Worm (Caenorhabditis elegans) whole organism, L3 larva: ENCODE data around the gene famk-1.

Source experiments
- R02D3.7 ChIP-seq: fragments of 150-350 bp; optimal IDR thresholded peaks from 2 replicates; lab custom pipeline; 2014; ENCODE audit warnings: missing biosample characterization, missing genetic modification characterization
- ZK546.5 ChIP-seq: sonication (generic microtip); optimal IDR thresholded peaks from 2 replicates; lab custom pipeline; 2017; ENCODE audit warnings: missing biosample characterization, missing genetic modification characterization
- ceh-16 ChIP-seq: sonication (generic microtip); optimal IDR thresholded peaks from 2 replicates; lab custom pipeline; 2017; ENCODE audit warnings: missing biosample characterization, missing genetic modification characterization
- ceh-28 ChIP-seq: fragments of 150-350 bp; optimal IDR thresholded peaks from 2 replicates; lab custom pipeline; 2014; ENCODE audit warnings: missing biosample characterization, missing genetic modification reagents, missing genetic modification characterization
- ceh-82 ChIP-seq: fragments of 150-350 bp; optimal IDR thresholded peaks from 2 replicates; lab custom pipeline; 2014; ENCODE audit warnings: missing biosample characterization, missing genetic modification characterization
- ceh-9 ChIP-seq: sonication (generic microtip); optimal IDR thresholded peaks from 2 replicates; lab custom pipeline; 2018; ENCODE audit warnings: missing biosample characterization, missing genetic modification characterization
- daf-12 ChIP-seq: fragments of 150-350 bp; optimal IDR thresholded peaks from 2 replicates; lab custom pipeline; 2014; ENCODE audit warnings: missing biosample characterization, missing genetic modification reagents, missing genetic modification characterization
- egl-5 ChIP-seq: fragments of 150-350 bp; optimal IDR thresholded peaks from 2 replicates; lab custom pipeline; 2017; ENCODE audit warnings: missing biosample characterization, missing genetic modification reagents, missing genetic modification characterization, inconsistent platforms
- elt-2 ChIP-seq: sonication (generic microtip); optimal IDR thresholded peaks from 2 replicates; lab custom pipeline; 2016; ENCODE audit warnings: missing genetic modification reagents, mild to moderate bottlenecking, missing genetic modification characterization, missing compliant biosample characterization
- elt-3 ChIP-seq, 3 experiments: fragments of 150-350 bp in 1 of 3; sonication (generic microtip) in 2 of 3; optimal IDR thresholded peaks; 2 replicates in 2 of 3; 4 replicates in 1 of 3; lab custom pipeline; 2014 to 2017; ENCODE audit warnings: missing biosample characterization in 3 of 3, missing genetic modification characterization in 3 of 3
- eor-1 ChIP-seq, 2 experiments: fragments of 150-350 bp; optimal IDR thresholded peaks; 2 replicates each; lab custom pipeline; 2014 to 2018; ENCODE audit warnings: missing biosample characterization in 2 of 2, missing genetic modification characterization in 2 of 2
- fkh-10 ChIP-seq: sonication (generic microtip); optimal IDR thresholded peaks from 2 replicates; lab custom pipeline; 2017; ENCODE audit warnings: missing biosample characterization, missing genetic modification reagents, missing genetic modification characterization
- fkh-2 ChIP-seq: fragments of 150-350 bp; optimal IDR thresholded peaks from 2 replicates; lab custom pipeline; 2014; ENCODE audit warnings: missing biosample characterization, missing genetic modification reagents, missing genetic modification characterization
- fos-1 ChIP-seq: fragments of 150-350 bp; optimal IDR thresholded peaks from 2 replicates; lab custom pipeline; 2014; ENCODE audit warnings: missing biosample characterization, missing genetic modification characterization
- hmg-11 ChIP-seq: sonication (generic microtip); optimal IDR thresholded peaks from 2 replicates; lab custom pipeline; 2016; ENCODE audit warnings: missing genetic modification characterization, missing compliant biosample characterization
- jun-1 ChIP-seq: fragments of 150-350 bp; optimal IDR thresholded peaks from 2 replicates; lab custom pipeline; 2014; ENCODE audit warnings: missing biosample characterization, missing genetic modification reagents, missing genetic modification characterization
- lin-39 ChIP-seq: fragments of 150-350 bp; optimal IDR thresholded peaks from 2 replicates; lab custom pipeline; 2018; ENCODE audit warnings: missing biosample characterization, missing genetic modification reagents, missing genetic modification characterization
- lsy-12 ChIP-seq: sonication (generic microtip); optimal IDR thresholded peaks from 2 replicates; lab custom pipeline; 2016; ENCODE audit warnings: mild to moderate bottlenecking, missing genetic modification characterization, missing compliant biosample characterization
- nfya-1 ChIP-seq: sonication (generic microtip); optimal IDR thresholded peaks from 2 replicates; lab custom pipeline; 2017; ENCODE audit warnings: missing genetic modification characterization, mild to moderate bottlenecking, missing compliant biosample characterization, antibody characterized with exemption, moderate library complexity; ENCODE audit not compliant: insufficient read depth
- nhr-23 ChIP-seq: fragments of 150-350 bp; optimal IDR thresholded peaks from 2 replicates; lab custom pipeline; 2014; ENCODE audit warnings: missing biosample characterization, missing genetic modification reagents, missing genetic modification characterization
- nhr-237 ChIP-seq: fragments of 150-350 bp; optimal IDR thresholded peaks from 2 replicates; lab custom pipeline; 2014; ENCODE audit warnings: missing biosample characterization, missing genetic modification characterization
- nhr-25 ChIP-seq: sonication (generic microtip); optimal IDR thresholded peaks from 2 replicates; lab custom pipeline; 2017; ENCODE audit warnings: missing biosample characterization, missing genetic modification characterization
- nhr-28 ChIP-seq: fragments of 150-350 bp; optimal IDR thresholded peaks from 2 replicates; lab custom pipeline; 2014; ENCODE audit warnings: missing biosample characterization, missing genetic modification characterization
- nhr-43 ChIP-seq: sonication (generic microtip); optimal IDR thresholded peaks from 2 replicates; lab custom pipeline; 2016; ENCODE audit warnings: mild to moderate bottlenecking, missing genetic modification characterization, missing compliant biosample characterization; ENCODE audit not compliant: poor library complexity, severe bottlenecking
- nhr-67 ChIP-seq: fragments of 150-350 bp; optimal IDR thresholded peaks from 2 replicates; lab custom pipeline; 2014; ENCODE audit warnings: missing biosample characterization, missing genetic modification characterization
- nhr-76 ChIP-seq: fragments of 150-350 bp; sonication (generic microtip); optimal IDR thresholded peaks from 5 replicates; lab custom pipeline; 2014; ENCODE audit warnings: missing biosample characterization, missing genetic modification characterization
- nhr-77 ChIP-seq: fragments of 150-350 bp; optimal IDR thresholded peaks from 2 replicates; lab custom pipeline; 2014; ENCODE audit warnings: missing biosample characterization, missing genetic modification characterization
- pha-4 ChIP-seq: fragments of 150-350 bp; optimal IDR thresholded peaks from 2 replicates; lab custom pipeline; 2014; ENCODE audit warnings: missing biosample characterization, missing genetic modification reagents, missing genetic modification characterization
- pqm-1 ChIP-seq: fragments of 150-350 bp; optimal IDR thresholded peaks from 2 replicates; lab custom pipeline; 2017; ENCODE audit warnings: missing biosample characterization, missing genetic modification characterization, inconsistent platforms
- sea-2 ChIP-seq: fragments of 150-350 bp; sonication (generic microtip); optimal IDR thresholded peaks from 4 replicates; lab custom pipeline; 2014; ENCODE audit warnings: missing biosample characterization, missing genetic modification reagents, missing genetic modification characterization
- skn-1 ChIP-seq: fragments of 150-350 bp; optimal IDR thresholded peaks from 2 replicates; lab custom pipeline; 2014; ENCODE audit warnings: missing biosample characterization, missing genetic modification characterization
- snpc-4 ChIP-seq: fragments of 150-350 bp; optimal IDR thresholded peaks from 2 replicates; lab custom pipeline; 2014; ENCODE audit warnings: missing biosample characterization, missing genetic modification characterization
- tbx-2 ChIP-seq: sonication (generic microtip); optimal IDR thresholded peaks from 2 replicates; lab custom pipeline; 2016; ENCODE audit warnings: mild to moderate bottlenecking, missing genetic modification characterization, missing compliant biosample characterization
- unc-62 ChIP-seq: fragments of 150-350 bp; sonication (generic microtip); optimal IDR thresholded peaks from 4 replicates; lab custom pipeline; 2014; ENCODE audit warnings: missing biosample characterization, missing genetic modification reagents, missing genetic modification characterization

The famk-1 gene

ce11 chrX:15215272-15215671 is 2.2 kb upstream of the famk-1 start:
- TF ChIP-seq R02D3.7 (tag; lab: Kevin White, UChicago) (no peak), tbx-2 (tag; lab: Kevin White, UChicago) (no peak), sea-2 (GFP tag; lab: Kevin White, UChicago) (no peak), hmg-11 (tag; lab: Kevin White, UChicago) (no peak), nhr-76 (no peak), eor-1 (tag; optimal IDR thresholded peaks at IDR 0.05; lab: Kevin White, UChicago) (no peak), nhr-25 (tag; lab: Kevin White, UChicago) (no peak)

ce11 chrX:15200720-15201119 is 12.3 kb downstream of the famk-1 start:
- peak; percentile 59 for TF ChIP-seq hmg-11 (tag; lab: Kevin White, UChicago)
- TF ChIP-seq daf-12 (tag; lab: Kevin White, UChicago), result no peak
- peak; percentile 63 for TF ChIP-seq lsy-12 (tag; lab: Kevin White, UChicago)
- TF ChIP-seq ceh-9 (tag; lab: Kevin White, UChicago), result no peak
- no peak for TF ChIP-seq nhr-67 (tag; lab: Kevin White, UChicago)
- TF ChIP-seq nhr-237 (tag; lab: Kevin White, UChicago), result no peak
- TF ChIP-seq nhr-43 (tag; lab: Kevin White, UChicago), result peak; percentile 82
- peak; percentile 58 for TF ChIP-seq jun-1
- peak; percentile 57 for TF ChIP-seq elt-2 (tag; lab: Kevin White, UChicago)
- peak; percentile 32 for TF ChIP-seq unc-62 (GFP tag; lab: Kevin White, UChicago)
- TF ChIP-seq snpc-4, result peak; percentile 13
- TF ChIP-seq elt-3 (tag; optimal IDR thresholded peaks at IDR 0.05; lab: Kevin White, UChicago), result peak in 1 of 3 experiments; percentile 44
- peak; percentile 13 for TF ChIP-seq nhr-28 (tag; lab: Kevin White, UChicago)
- TF ChIP-seq tbx-2 (tag; lab: Kevin White, UChicago), result peak; percentile 73
- TF ChIP-seq R02D3.7 (tag; lab: Kevin White, UChicago), result no peak
- peak; percentile 40 for TF ChIP-seq skn-1
- TF ChIP-seq pqm-1 (tag; lab: Kevin White, UChicago), result peak; percentile 73
- peak; percentile 9 for TF ChIP-seq ceh-28 (tag; lab: Kevin White, UChicago)
- TF ChIP-seq nhr-77 (tag; lab: Kevin White, UChicago), result peak; percentile 5
- peak; percentile 66 for TF ChIP-seq nhr-23 (tag; lab: Kevin White, UChicago)
- TF ChIP-seq fkh-2 (tag; lab: Kevin White, UChicago), result no peak
- peak; percentile 51 for TF ChIP-seq nfya-1 (tag; lab: Kevin White, UChicago)
- no peak for TF ChIP-seq ZK546.5 (tag; lab: Kevin White, UChicago)
- TF ChIP-seq ceh-82 (tag; lab: Kevin White, UChicago), result peak; percentile 35
- peak; percentile 47 for TF ChIP-seq lin-39 (tag; lab: Kevin White, UChicago)
- TF ChIP-seq egl-5 (tag; lab: Kevin White, UChicago), result peak; percentile 52
- TF ChIP-seq pha-4 (tag; lab: Kevin White, UChicago), result peak; percentile 25
- peak; percentile 46 for TF ChIP-seq nhr-25 (tag; lab: Kevin White, UChicago)

ce11 chrX:15200146-15200545 is 12.9 kb downstream of the famk-1 start:
- TF ChIP-seq nhr-237 (tag; lab: Kevin White, UChicago), result no peak
- TF ChIP-seq nhr-76, result no peak
- no peak for TF ChIP-seq sea-2 (GFP tag; lab: Kevin White, UChicago)
- TF ChIP-seq ceh-16 (tag; lab: Kevin White, UChicago), result no peak
- TF ChIP-seq fkh-10 (GFP tag; lab: Kevin White, UChicago), result peak; percentile 31
- TF ChIP-seq fos-1 (tag; lab: Kevin White, UChicago), result no peak
- no peak for TF ChIP-seq skn-1
- no peak for TF ChIP-seq nhr-23 (tag; lab: Kevin White, UChicago)

ce11 chrX:15199052-15199451 is 14.0 kb downstream of the famk-1 start, which contains the start of gene snt-7:
Gene snt-7, minus strand, starts transcription at chrX:15199152.
- TF ChIP-seq nhr-43 (tag; lab: Kevin White, UChicago), result no peak
- TF ChIP-seq eor-1 (tag; optimal IDR thresholded peaks at IDR 0.05; lab: Kevin White, UChicago), result no peak
- TF ChIP-seq snpc-4, result no peak
